Worm (Caenorhabditis elegans): ENCODE measurements around the gene F25E5.8.
"Not testable (repeated sequence)": the region's sequence is repeated elsewhere in the genome, so short reads cannot be mapped to it uniquely, and the experiment has no call there.

ce11 chrV:7444331-7444730 is 8.6 kb downstream of the F25E5.8 start, which contains the start of gene nhr-141:
- not testable (repeated sequence) for TF ChIP-seq zag-1 (tag; optimal IDR thresholded peaks at IDR 0.05); lsy-2 (tag; optimal IDR thresholded peaks at IDR 0.05); elt-2 (tag; optimal IDR thresholded peaks at IDR 0.05); elt-3 (tag; optimal IDR thresholded peaks at IDR 0.05); lir-3 (tag; optimal IDR thresholded peaks at IDR 0.05; ENCODE audit: poor library complexity); unc-130 (tag; optimal IDR thresholded peaks at IDR 0.05); nhr-76 (tag; optimal IDR thresholded peaks at IDR 0.05)
